Worm (Caenorhabditis elegans) whole organism, young adult: ENCODE results near the gene chhy-1.

ENCODE experiments used
- B0035.1 ChIP-seq: sonication (generic microtip); optimal IDR thresholded peaks from 2 replicates; lab custom pipeline; 2016; ENCODE audit warnings: missing genetic modification characterization, mild to moderate bottlenecking, missing compliant biosample characterization, missing genotype, missing genetic modification reagents
- B0261.1 ChIP-seq: sonication (generic microtip); optimal IDR thresholded peaks from 2 replicates; lab custom pipeline; 2016; ENCODE audit warnings: mild to moderate bottlenecking, missing genetic modification characterization, moderate library complexity, missing compliant biosample characterization
- D2030.7 ChIP-seq: fragments of 200-800 bp; sonication (Bioruptor generic); IDR thresholded peaks from 2 replicates; pipeline ENCODE4 v1.3.6; 2022; ENCODE audit warnings: missing genetic modification reagents, missing genetic modification characterization, missing compliant biosample characterization
- F23B12.7 ChIP-seq: sonication (generic microtip); optimal IDR thresholded peaks from 2 replicates; lab custom pipeline; 2017; ENCODE audit warnings: missing genetic modification characterization, mild to moderate bottlenecking, missing compliant biosample characterization, antibody characterized with exemption, moderate library complexity; ENCODE audit not compliant: insufficient read depth
- F57C9.4 ChIP-seq: sonication (generic microtip); optimal IDR thresholded peaks from 2 replicates; lab custom pipeline; 2017; ENCODE audit warnings: mild to moderate bottlenecking, missing genetic modification characterization, missing compliant biosample characterization
- T26A5.8 ChIP-seq: sonication (generic microtip); optimal IDR thresholded peaks from 2 replicates; lab custom pipeline; 2016; ENCODE audit warnings: missing genetic modification characterization, missing compliant biosample characterization
- Y53G8AR.9 ChIP-seq: fragments of 200-800 bp; sonication (Bioruptor generic); conservative IDR thresholded peaks from 2 replicates; pipeline ENCODE4 v1.3.6; 2022; ENCODE audit warnings: missing genetic modification reagents, missing genetic modification characterization, missing compliant biosample characterization
- Y67H2A.10 ChIP-seq: fragments of 200-800 bp; sonication (Bioruptor generic); conservative IDR thresholded peaks from 2 replicates; pipeline ENCODE4 v1.3.6; 2022; ENCODE audit warnings: missing genetic modification reagents, missing genetic modification characterization, missing compliant biosample characterization
- Y79H2A.3 ChIP-seq: fragments of 200-800 bp; sonication (Bioruptor generic); conservative IDR thresholded peaks from 2 replicates; pipeline ENCODE4 v1.3.6; 2022; ENCODE audit warnings: missing genetic modification reagents, missing genetic modification characterization, missing compliant biosample characterization
- ZK185.1 ChIP-seq: sonication (generic microtip); optimal IDR thresholded peaks from 2 replicates; lab custom pipeline; 2016; ENCODE audit warnings: mild to moderate bottlenecking, missing genetic modification characterization, missing compliant biosample characterization; ENCODE audit not compliant: poor library complexity, severe bottlenecking
- attf-5 ChIP-seq: fragments of 200-800 bp; sonication (Bioruptor generic); optimal IDR thresholded peaks from 2 replicates; lab custom pipeline; 2018; ENCODE audit warnings: mild to moderate bottlenecking, missing genetic modification characterization, missing compliant biosample characterization
- cebp-1 ChIP-seq, 2 experiments: fragments of 200-800 bp in 1 of 2; sonication (Bioruptor generic) in 1 of 2; sonication (generic microtip) in 1 of 2; IDR thresholded peaks in 1 of 2; optimal IDR thresholded peaks in 1 of 2; 2 replicates each; pipeline versions ENCODE4 v1.3.6 to Lab custom; 2017 to 2022; ENCODE audit warnings: missing compliant biosample characterization in 2 of 2, missing genetic modification characterization in 2 of 2, mild to moderate bottlenecking in 1 of 2, missing genetic modification reagents in 1 of 2, moderate library complexity in 1 of 2
- ceh-27 ChIP-seq: fragments of 200-800 bp; sonication (Bioruptor generic); optimal IDR thresholded peaks from 2 replicates; lab custom pipeline; 2018; ENCODE audit warnings: mild to moderate bottlenecking, missing genetic modification characterization, moderate library complexity, missing compliant biosample characterization
- ceh-91 ChIP-seq: fragments of 200-800 bp; sonication (Bioruptor generic); IDR thresholded peaks from 2 replicates; pipeline ENCODE4 v1.3.6; 2022; ENCODE audit warnings: missing genetic modification reagents, missing genetic modification characterization, missing compliant biosample characterization
- dpl-1 ChIP-seq: fragments of 150-350 bp; optimal IDR thresholded peaks from 2 replicates; lab custom pipeline; 2014; ENCODE audit warnings: missing biosample characterization, missing genetic modification reagents, missing genetic modification characterization
- efl-1 ChIP-seq: fragments of 150-350 bp; optimal IDR thresholded peaks from 2 replicates; lab custom pipeline; 2014; ENCODE audit warnings: missing biosample characterization, missing genetic modification reagents, missing genetic modification characterization
- egl-44 ChIP-seq: fragments of 200-800 bp; sonication (Bioruptor generic); IDR thresholded peaks from 2 replicates; pipeline ENCODE4 v1.3.6; 2022; ENCODE audit warnings: missing genetic modification reagents, missing genetic modification characterization, missing compliant biosample characterization
- ekl-4 ChIP-seq: fragments of 200-800 bp; sonication (Bioruptor generic); IDR thresholded peaks from 2 replicates; pipeline ENCODE4 v1.3.6; 2022; ENCODE audit warnings: missing genetic modification reagents, missing genetic modification characterization, missing compliant biosample characterization
- fkh-3 ChIP-seq: sonication (generic microtip); optimal IDR thresholded peaks from 2 replicates; lab custom pipeline; 2016; ENCODE audit warnings: mild to moderate bottlenecking, missing genetic modification characterization, missing compliant biosample characterization
- hmg-1.2 ChIP-seq: fragments of 200-800 bp; sonication (Bioruptor generic); IDR thresholded peaks from 2 replicates; pipeline ENCODE4 v1.3.6; 2022; ENCODE audit warnings: missing genetic modification reagents, missing genetic modification characterization, missing compliant biosample characterization
- hmg-20 ChIP-seq: fragments of 200-800 bp; sonication (Bioruptor generic); IDR thresholded peaks from 2 replicates; pipeline ENCODE4 v1.3.6; 2022; ENCODE audit warnings: missing genetic modification reagents, missing genetic modification characterization, missing compliant biosample characterization
- hrde-1 ChIP-seq: sonication (generic microtip); optimal IDR thresholded peaks from 2 replicates; lab custom pipeline; 2016; ENCODE audit warnings: missing genetic modification characterization, mild to moderate bottlenecking, missing compliant biosample characterization, moderate library complexity, missing genotype, missing genetic modification reagents, borderline replicate concordance
- lin-26 ChIP-seq: fragments of 200-800 bp; sonication (Bioruptor generic); IDR thresholded peaks from 2 replicates; pipeline ENCODE4 v1.3.6; 2022; ENCODE audit warnings: missing genetic modification reagents, missing genetic modification characterization, missing compliant biosample characterization
- lin-35 ChIP-seq, 3 experiments: fragments of 150-350 bp in 2 of 3; sonication (generic microtip) in 1 of 3; optimal IDR thresholded peaks; 2 replicates each; lab custom pipeline; 2014 to 2018; ENCODE audit warnings: missing biosample characterization in 3 of 3, missing genetic modification characterization in 3 of 3, missing genetic modification reagents in 3 of 3
- lin-54 ChIP-seq: fragments of 200-800 bp; sonication (Bioruptor generic); optimal IDR thresholded peaks from 2 replicates; lab custom pipeline; 2018; ENCODE audit warnings: mild to moderate bottlenecking, missing genetic modification characterization, missing compliant biosample characterization
- lsl-1 ChIP-seq: fragments of 200-800 bp; sonication (Bioruptor generic); optimal IDR thresholded peaks from 2 replicates; lab custom pipeline; 2018; ENCODE audit warnings: mild to moderate bottlenecking, missing genetic modification characterization, moderate library complexity, missing compliant biosample characterization
- lsy-27 ChIP-seq: sonication (generic microtip); optimal IDR thresholded peaks from 2 replicates; lab custom pipeline; 2017; ENCODE audit warnings: missing genetic modification characterization, mild to moderate bottlenecking, missing compliant biosample characterization, antibody characterized with exemption, missing genotype, borderline replicate concordance; ENCODE audit not compliant: insufficient read depth
- madf-10 ChIP-seq: sonication (generic microtip); optimal IDR thresholded peaks from 2 replicates; lab custom pipeline; 2016; ENCODE audit warnings: mild to moderate bottlenecking, missing genetic modification characterization, missing compliant biosample characterization
- nhr-27 ChIP-seq: fragments of 200-800 bp; sonication (Bioruptor generic); optimal IDR thresholded peaks from 2 replicates; lab custom pipeline; 2018; ENCODE audit warnings: mild to moderate bottlenecking, missing genetic modification characterization, moderate library complexity, missing compliant biosample characterization
- pha-4 ChIP-seq: fragments of 150-350 bp; sonication (generic microtip); optimal IDR thresholded peaks from 2 replicates; lab custom pipeline; 2014; ENCODE audit warnings: missing biosample characterization, missing genetic modification reagents, missing genetic modification characterization
- rpc-1 ChIP-seq, 2 experiments: fragments of 150-350 bp in 1 of 2; sonication (generic microtip) in 1 of 2; optimal IDR thresholded peaks; 2 replicates each; lab custom pipeline; 2014 to 2018; ENCODE audit warnings: missing biosample characterization in 1 of 2, missing genetic modification characterization in 1 of 2, missing genetic modification reagents in 1 of 2, missing genotype in 1 of 2
- snpc-1.1 ChIP-seq: sonication (generic microtip); optimal IDR thresholded peaks from 2 replicates; lab custom pipeline; 2017; ENCODE audit warnings: missing genetic modification characterization, mild to moderate bottlenecking, missing compliant biosample characterization, antibody characterized with exemption, moderate library complexity, missing genotype, missing genetic modification reagents; ENCODE audit not compliant: insufficient read depth
- snpc-3.4 ChIP-seq: sonication (generic microtip); optimal IDR thresholded peaks from 2 replicates; lab custom pipeline; 2017; ENCODE audit warnings: missing genetic modification characterization, mild to moderate bottlenecking, missing compliant biosample characterization, antibody characterized with exemption, moderate library complexity, missing genotype, missing genetic modification reagents
- snpc-4 ChIP-seq, 5 experiments: fragments of 150-350 bp in 1 of 5; sonication (generic microtip) in 4 of 5; optimal IDR thresholded peaks; 2 replicates each; lab custom pipeline; 2014 to 2018; ENCODE audit warnings: missing genetic modification characterization in 5 of 5, missing biosample characterization in 3 of 5, antibody characterized with exemption in 2 of 5, mild to moderate bottlenecking in 2 of 5, missing compliant biosample characterization in 2 of 5, missing genotype in 2 of 5, moderate library complexity in 2 of 5, missing genetic modification reagents in 1 of 5
- tbx-9 ChIP-seq: sonication (generic microtip); optimal IDR thresholded peaks from 2 replicates; lab custom pipeline; 2016; ENCODE audit warnings: borderline replicate concordance, missing genetic modification characterization, inconsistent platforms, missing compliant biosample characterization
- tlf-1 ChIP-seq: fragments of 200-800 bp; sonication (Bioruptor generic); optimal IDR thresholded peaks from 2 replicates; lab custom pipeline; 2018; ENCODE audit warnings: mild to moderate bottlenecking, missing genetic modification characterization, missing compliant biosample characterization
- unc-130 ChIP-seq: sonication (generic microtip); optimal IDR thresholded peaks from 2 replicates; lab custom pipeline; 2016; ENCODE audit warnings: missing genetic modification reagents, missing genetic modification characterization, missing compliant biosample characterization
- zfh-2 ChIP-seq: fragments of 200-800 bp; sonication (Bioruptor generic); conservative IDR thresholded peaks from 2 replicates; pipeline ENCODE4 v1.3.6; 2022; ENCODE audit warnings: missing genetic modification reagents, missing genetic modification characterization, missing compliant biosample characterization
- ztf-22 ChIP-seq: fragments of 200-800 bp; sonication (Bioruptor generic); optimal IDR thresholded peaks from 2 replicates; lab custom pipeline; 2018; ENCODE audit warnings: mild to moderate bottlenecking, missing genetic modification characterization, moderate library complexity, missing compliant biosample characterization
- ztf-28 ChIP-seq: fragments of 200-800 bp; sonication (Bioruptor generic); IDR thresholded peaks from 2 replicates; pipeline ENCODE4 v1.3.6; 2022; ENCODE audit warnings: missing genetic modification reagents, missing genetic modification characterization, missing compliant biosample characterization
- ztf-6 ChIP-seq: fragments of 200-800 bp; sonication (Bioruptor generic); IDR thresholded peaks from 2 replicates; pipeline ENCODE4 v1.3.6; 2022; ENCODE audit warnings: missing genetic modification reagents, missing genetic modification characterization, missing compliant biosample characterization

chhy-1 gene

DNA sequence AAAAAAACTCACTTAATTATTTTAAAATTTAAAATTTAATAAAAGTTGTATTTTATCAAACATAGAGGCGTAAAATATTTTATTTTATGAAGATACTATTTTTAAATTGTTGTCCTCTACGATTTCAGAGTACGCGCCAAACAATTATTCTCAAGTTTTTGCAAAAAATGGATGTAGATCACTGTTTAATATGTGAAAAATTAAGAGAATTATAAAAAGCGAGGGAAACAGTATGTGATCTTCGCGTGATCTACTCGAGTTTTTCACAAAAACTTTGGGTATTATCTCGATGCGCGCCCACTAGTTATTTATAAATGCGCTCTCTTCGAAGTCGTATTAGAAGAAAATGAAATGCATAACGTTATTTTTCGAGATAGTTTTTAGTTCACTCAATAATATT lies 31.4 kb upstream of the chhy-1 start (continued):
- TF ChIP-seq zfh-2 (GFP tag; lab: Robert Waterston, UW): no peak
- no peak for TF ChIP-seq madf-10 (tag; lab: Kevin White, UChicago)
- TF ChIP-seq B0035.1 (tag; lab: Kevin White, UChicago): no peak
- peak; percentile 2 for TF ChIP-seq lsl-1 (GFP tag; lab: Kevin White, UChicago)
- no peak for TF ChIP-seq F23B12.7 (tag; lab: Kevin White, UChicago)
- TF ChIP-seq ceh-27 (GFP tag; lab: Kevin White, UChicago): no peak
- no peak for TF ChIP-seq D2030.7 (GFP tag; lab: Robert Waterston, UW)
- no peak for TF ChIP-seq B0261.1
- no peak for TF ChIP-seq egl-44 (GFP tag; lab: Robert Waterston, UW)
- TF ChIP-seq ztf-6 (GFP tag; lab: Robert Waterston, UW): no peak
- TF ChIP-seq snpc-4 (GFP tag; optimal IDR thresholded peaks at IDR 0.05; lab: Kevin White, UChicago): no peak
- TF ChIP-seq snpc-4 (tag; optimal IDR thresholded peaks at IDR 0.05; lab: Kevin White, UChicago): no peak
- TF ChIP-seq cebp-1 (GFP tag; IDR thresholded peaks at IDR 0.05; lab: Robert Waterston, UW): no peak
- no peak for TF ChIP-seq cebp-1 (tag; optimal IDR thresholded peaks at IDR 0.05; lab: Kevin White, UChicago)
- TF ChIP-seq ceh-91: no peak
- no peak for TF ChIP-seq hrde-1 (tag; lab: Kevin White, UChicago)
- TF ChIP-seq ztf-22: no peak
- TF ChIP-seq Y67H2A.10 (GFP tag; lab: Robert Waterston, UW): no peak
- TF ChIP-seq hmg-1.2 (GFP tag; lab: Robert Waterston, UW): peak; percentile 20; the same call in 1 of the 2 replicates
- TF ChIP-seq ZK185.1 (tag; lab: Kevin White, UChicago): no peak
- no peak for TF ChIP-seq hmg-20 (GFP tag; lab: Robert Waterston, UW)

DNA sequence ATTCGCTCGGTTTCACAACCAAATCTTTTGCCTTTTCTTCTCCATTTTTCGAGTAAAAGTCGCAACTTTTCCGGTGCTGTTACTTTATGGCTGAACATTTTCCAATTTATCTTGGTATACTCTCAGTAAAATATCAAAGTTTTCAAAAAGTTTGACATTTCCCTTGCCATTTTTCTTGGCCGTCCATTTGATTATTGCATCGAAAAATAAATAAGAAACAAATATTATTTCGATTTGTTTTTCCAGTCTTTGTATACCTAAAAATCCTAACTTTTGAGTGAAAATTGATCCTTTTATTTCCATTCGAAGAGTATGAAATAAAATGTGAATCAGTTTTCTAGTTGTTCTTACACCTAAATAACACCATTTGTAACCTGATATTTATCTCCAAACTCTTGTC lies 29.0 kb upstream of the chhy-1 start:
- TF ChIP-seq efl-1 (GFP tag; lab: Kevin White, UChicago): no peak
- no peak for TF ChIP-seq snpc-1.1
- no peak for TF ChIP-seq lin-35 (GFP tag; optimal IDR thresholded peaks at IDR 0.05; lab: Kevin White, UChicago)
- TF ChIP-seq tbx-9 (tag; lab: Kevin White, UChicago): no peak
- no peak for TF ChIP-seq snpc-3.4
- TF ChIP-seq Y53G8AR.9 (GFP tag; lab: Robert Waterston, UW): no peak
- no peak for TF ChIP-seq rpc-1 (optimal IDR thresholded peaks at IDR 0.05; lab: Kevin White, UChicago)
- TF ChIP-seq rpc-1 (tag; optimal IDR thresholded peaks at IDR 0.05; lab: Kevin White, UChicago): no peak
- TF ChIP-seq ekl-4 (GFP tag; lab: Robert Waterston, UW): no peak
- no peak for TF ChIP-seq dpl-1 (GFP tag; lab: Kevin White, UChicago)
- TF ChIP-seq hmg-1.2 (GFP tag; lab: Robert Waterston, UW): no peak
- no peak for TF ChIP-seq ztf-22
- TF ChIP-seq attf-5 (GFP tag; lab: Kevin White, UChicago): no peak

DNA sequence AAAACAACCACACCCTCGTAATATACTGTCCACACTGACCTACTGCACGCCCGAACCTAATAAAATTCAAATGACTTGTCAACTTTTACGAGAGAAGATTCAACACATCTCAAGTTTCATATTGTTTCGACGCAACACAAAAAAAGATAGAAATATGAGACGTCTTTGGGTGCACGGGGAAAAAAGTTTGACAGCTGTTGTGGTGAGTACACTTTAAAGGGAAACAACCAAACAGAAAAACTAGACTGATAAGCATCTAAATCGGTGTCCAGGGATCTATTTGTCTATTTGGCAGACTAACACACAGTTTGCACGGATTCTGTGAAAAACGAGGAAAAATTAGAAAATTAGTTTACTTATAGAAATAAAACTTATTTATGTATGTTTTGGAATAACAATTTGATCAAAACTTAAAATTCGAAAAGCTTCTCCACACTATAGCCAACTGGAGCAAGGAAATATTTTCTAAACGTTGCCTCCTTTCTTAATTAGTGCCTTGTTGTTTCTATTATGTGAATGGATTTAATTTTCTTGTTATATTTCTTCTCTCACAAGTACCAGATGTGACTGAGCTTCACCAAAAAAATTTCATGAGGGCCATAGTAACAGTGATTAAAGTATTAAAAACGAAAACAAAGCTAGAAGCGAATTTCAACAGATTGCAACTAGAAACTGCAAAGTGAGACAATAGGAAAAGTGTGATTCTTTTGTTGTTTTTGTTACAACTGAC lies 26.4 kb upstream of the chhy-1 start:
- TF ChIP-seq lin-26 (GFP tag; lab: Robert Waterston, UW) (no peak), tlf-1 (GFP tag; lab: Kevin White, UChicago) (no peak), tbx-9 (tag; lab: Kevin White, UChicago) (no peak), ZK185.1 (tag; lab: Kevin White, UChicago) (no peak), nhr-27 (tag; lab: Kevin White, UChicago) (no peak), fkh-3 (no peak), snpc-4 (GFP tag; optimal IDR thresholded peaks at IDR 0.05; lab: Kevin White, UChicago) (no peak), snpc-4 (tag; optimal IDR thresholded peaks at IDR 0.05; lab: Kevin White, UChicago) (no peak), unc-130 (GFP tag; lab: Kevin White, UChicago) (no peak), Y79H2A.3 (GFP tag; lab: Robert Waterston, UW) (no peak), pha-4 (tag; lab: Kevin White, UChicago) (no peak), B0035.1 (tag; lab: Kevin White, UChicago) (no peak), ztf-28 (GFP tag; lab: Robert Waterston, UW) (no peak), F57C9.4 (tag; lab: Kevin White, UChicago) (no peak), lsy-27 (tag; lab: Kevin White, UChicago) (no peak), lin-54 (GFP tag; lab: Kevin White, UChicago) (no peak), T26A5.8 (tag; lab: Kevin White, UChicago) (no peak)
